Fruit fly (Drosophila melanogaster) Kc167 (cell line): Measurements from ENCODE around the gene CG32573.

Experiments
- Myc ChIP-seq: fragments of >200 bp; optimal IDR thresholded peaks from 2 replicates; lab custom pipeline; 2017; ENCODE audit warnings: missing external identifiers
- Sin3A ChIP-seq: fragments of >200 bp; optimal IDR thresholded peaks from 2 replicates; lab custom pipeline; 2018; ENCODE audit warnings: missing external identifiers
- insv ChIP-seq: fragments of >200 bp; optimal IDR thresholded peaks from 3 replicates; lab custom pipeline; 2018; ENCODE audit warnings: missing external identifiers
- psq ChIP-seq: fragments of >200 bp; optimal IDR thresholded peaks from 2 replicates; lab custom pipeline; 2017; ENCODE audit warnings: missing external identifiers
- ttk ChIP-seq: sonication (Bioruptor generic); optimal IDR thresholded peaks from 2 replicates; lab custom pipeline; 2017; ENCODE audit warnings: missing external identifiers

DNA sequence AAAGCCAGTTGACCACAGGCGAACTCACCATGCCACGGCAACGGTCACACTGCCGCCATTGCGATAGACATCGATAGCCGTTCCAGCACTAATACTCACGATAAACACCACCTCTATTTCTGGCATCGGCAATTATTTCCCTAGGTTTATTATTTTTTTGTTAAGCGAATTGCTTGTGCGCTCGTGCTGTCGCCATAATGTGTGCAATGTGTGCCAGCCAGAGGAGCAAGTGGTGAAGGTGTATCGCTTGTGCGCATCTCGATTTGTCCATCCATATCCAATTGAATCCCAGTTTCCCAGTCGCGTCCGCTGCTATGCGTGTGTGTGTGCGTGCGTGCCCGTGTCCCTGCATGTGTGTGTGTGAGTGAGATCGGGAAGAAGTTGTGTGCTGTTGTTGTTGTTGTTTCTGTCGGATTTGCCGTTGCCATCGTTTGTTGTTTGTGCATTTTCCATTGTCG is 40.5 kb upstream of the CG32573 start, which contains the start of gene mbt:
- TF ChIP-seq Sin3A (no peak), insv (no peak), psq (lab: Kevin White, UChicago) (no peak), ttk (lab: Kevin White, UChicago) (no peak), Myc (lab: Kevin White, UChicago) (no peak)
